Fruit fly (Drosophila melanogaster) whole organism, pupa: ENCODE results near the gene CG6659.

ENCODE experiments used
- CG10348 ChIP-seq: fragments of 200-800 bp; sonication (Bioruptor generic); IDR thresholded peaks from 2 replicates; pipeline ENCODE4 v1.3.6; 2022; ENCODE audit warnings: missing biosample characterization, missing genetic modification characterization
- CG12605 ChIP-seq: fragments of 200-800 bp; sonication (Bioruptor generic); IDR thresholded peaks from 2 replicates; pipeline ENCODE4 v1.3.6; 2022; ENCODE audit warnings: missing biosample characterization, missing genetic modification characterization
- CG13204 ChIP-seq: fragments of 200-800 bp; sonication (Bioruptor generic); optimal IDR thresholded peaks from 2 replicates; lab custom pipeline; 2018; ENCODE audit warnings: missing biosample characterization, mild to moderate bottlenecking, missing genetic modification characterization, moderate library complexity
- CG14655 ChIP-seq: fragments of 200-800 bp; sonication (Bioruptor generic); optimal IDR thresholded peaks from 3 replicates; lab custom pipeline; 2017; ENCODE audit warnings: mild to moderate bottlenecking, missing biosample characterization, missing genetic modification reagents, missing genetic modification characterization
- CG15710 ChIP-seq: fragments of 200-800 bp; sonication (Bioruptor generic); optimal IDR thresholded peaks from 2 replicates; lab custom pipeline; 2018; ENCODE audit warnings: missing biosample characterization, mild to moderate bottlenecking, missing genetic modification characterization, moderate library complexity
- CG17806 ChIP-seq: fragments of 200-800 bp; sonication (Bioruptor generic); optimal IDR thresholded peaks from 2 replicates; lab custom pipeline; 2018; ENCODE audit warnings: missing biosample characterization, mild to moderate bottlenecking, missing genetic modification characterization, moderate library complexity
- CG32121 ChIP-seq: fragments of 200-800 bp; sonication (Bioruptor generic); IDR thresholded peaks from 2 replicates; pipeline ENCODE4 v1.3.6; 2022; ENCODE audit warnings: missing biosample characterization, missing genetic modification characterization
- CG34367 ChIP-seq: fragments of 200-800 bp; sonication (Bioruptor generic); optimal IDR thresholded peaks from 2 replicates; lab custom pipeline; 2018; ENCODE audit warnings: missing biosample characterization, mild to moderate bottlenecking, missing genetic modification characterization
- CG4496 ChIP-seq: fragments of 200-800 bp; sonication (Bioruptor generic); IDR thresholded peaks from 3 replicates; pipeline ENCODE4 v1.3.6; 2022; ENCODE audit warnings: missing biosample characterization, missing genetic modification characterization
- CG8159 ChIP-seq: fragments of 200-800 bp; sonication (Bioruptor generic); optimal IDR thresholded peaks from 3 replicates; lab custom pipeline; 2018; ENCODE audit warnings: missing biosample characterization, mild to moderate bottlenecking, missing genetic modification characterization, moderate library complexity
- CG8301 ChIP-seq: fragments of 200-800 bp; sonication (Bioruptor generic); optimal IDR thresholded peaks from 2 replicates; lab custom pipeline; 2018; ENCODE audit warnings: missing biosample characterization, mild to moderate bottlenecking, missing genetic modification characterization
- CG9948 ChIP-seq: fragments of 200-800 bp; sonication (Bioruptor generic); optimal IDR thresholded peaks from 2 replicates; lab custom pipeline; 2018; ENCODE audit warnings: missing biosample characterization, mild to moderate bottlenecking, missing genetic modification characterization, moderate library complexity
- D1 ChIP-seq: fragments of 200-800 bp; sonication (Bioruptor generic); optimal IDR thresholded peaks from 2 replicates; lab custom pipeline; 2018; ENCODE audit warnings: missing biosample characterization, mild to moderate bottlenecking, missing genetic modification characterization, moderate library complexity
- EcR ChIP-seq: fragments of 200-800 bp; sonication (Bioruptor generic); optimal IDR thresholded peaks from 3 replicates; lab custom pipeline; 2019; ENCODE audit warnings: missing biosample characterization, missing genetic modification characterization, mild to moderate bottlenecking, moderate library complexity, missing genetic modification reagents
- Ets98B ChIP-seq: fragments of 200-800 bp; sonication (Bioruptor generic); IDR thresholded peaks from 2 replicates; pipeline ENCODE4 v1.3.6; 2022; ENCODE audit warnings: missing biosample characterization, missing genetic modification characterization
- Pif1A ChIP-seq: fragments of 200-800 bp; sonication (Bioruptor generic); optimal IDR thresholded peaks from 3 replicates; lab custom pipeline; 2016; ENCODE audit warnings: missing biosample characterization, missing genetic modification characterization
- Pif1B ChIP-seq: fragments of 200-800 bp; sonication (Bioruptor generic); optimal IDR thresholded peaks from 3 replicates; lab custom pipeline; 2016; ENCODE audit warnings: missing biosample characterization, missing genetic modification characterization
- Snoo ChIP-seq: fragments of 200-800 bp; sonication (Bioruptor generic); optimal IDR thresholded peaks from 3 replicates; lab custom pipeline; 2017; ENCODE audit warnings: missing biosample characterization, mild to moderate bottlenecking, missing genetic modification characterization, inconsistent platforms
- fd96Ca ChIP-seq: fragments of 200-800 bp; sonication (Bioruptor generic); IDR thresholded peaks from 3 replicates; pipeline ENCODE4 v1.3.6; 2022; ENCODE audit warnings: missing biosample characterization, missing genetic modification characterization
- gl ChIP-seq: fragments of 200-800 bp; sonication (Bioruptor generic); optimal IDR thresholded peaks from 2 replicates; lab custom pipeline; 2018; ENCODE audit warnings: missing biosample characterization, mild to moderate bottlenecking, missing genetic modification characterization
- rn ChIP-seq: fragments of 200-800 bp; sonication (Bioruptor generic); IDR thresholded peaks from 2 replicates; pipeline ENCODE4 v1.3.6; 2022; ENCODE audit warnings: missing biosample characterization, missing genetic modification characterization

The CG6659 gene

dm6 chrX:18668293-18668692 lies 11.2 kb upstream of the CG6659 start:
- TF ChIP-seq Snoo (tag; lab: Kevin White, UChicago) = no peak
- no peak for TF ChIP-seq CG12605
- TF ChIP-seq CG9948 (tag; lab: Kevin White, UChicago) = no peak
- TF ChIP-seq Pif1B = no peak
- no peak for TF ChIP-seq CG14655 (GFP tag; lab: Kevin White, UChicago)
- peak; percentile 84 for TF ChIP-seq EcR
- no peak for TF ChIP-seq Pif1A (GFP tag; lab: Kevin White, UChicago)

- no peak for TF ChIP-seq CG10348 (GFP tag; lab: Robert Waterston, UW)
- TF ChIP-seq CG4496 (GFP tag; lab: Robert Waterston, UW) = no peak
- no peak for TF ChIP-seq Snoo (tag; lab: Kevin White, UChicago)
- TF ChIP-seq CG17806 (tag; lab: Kevin White, UChicago) = no peak
- no peak for TF ChIP-seq CG12605
- TF ChIP-seq gl (tag; lab: Kevin White, UChicago) = no peak
- TF ChIP-seq rn (GFP tag; lab: Robert Waterston, UW) = no peak
- TF ChIP-seq CG13204 (GFP tag; lab: Kevin White, UChicago) = peak; percentile 12
- no peak for TF ChIP-seq Pif1B
- no peak for TF ChIP-seq D1 (tag; lab: Kevin White, UChicago)
- no peak for TF ChIP-seq fd96Ca (GFP tag; lab: Robert Waterston, UW)
- no peak for TF ChIP-seq CG15710
- no peak for TF ChIP-seq CG9948 (tag; lab: Kevin White, UChicago)
- peak; percentile 71 for TF ChIP-seq EcR
- TF ChIP-seq Pif1A (GFP tag; lab: Kevin White, UChicago) = no peak
- no peak for TF ChIP-seq Ets98B (GFP tag; lab: Robert Waterston, UW)
- no peak for TF ChIP-seq CG14655 (GFP tag; lab: Kevin White, UChicago)
Measured at dm6 chrX:18665715-18666267, 8.7 kb upstream of the CG6659 start.

dm6 chrX:18663362-18663761 lies 6.3 kb upstream of the CG6659 start:
- TF ChIP-seq CG8301 (tag; lab: Kevin White, UChicago) (peak; percentile 54), D1 (tag; lab: Kevin White, UChicago) (no peak), rn (GFP tag; lab: Robert Waterston, UW) (no peak)

dm6 chrX:18662053-18662452 lies 5.0 kb upstream of the CG6659 start, which contains the start of gene CG6696:
Gene CG6696, minus strand, starts transcription at chrX:18662153.
- TF ChIP-seq CG8301 (tag; lab: Kevin White, UChicago) (no peak), D1 (tag; lab: Kevin White, UChicago) (no peak), CG10348 (GFP tag; lab: Robert Waterston, UW) (no peak), CG14655 (GFP tag; lab: Kevin White, UChicago) (no peak), CG9948 (tag; lab: Kevin White, UChicago) (no peak), CG13204 (GFP tag; lab: Kevin White, UChicago) (no peak), gl (tag; lab: Kevin White, UChicago) (no peak), CG4496 (GFP tag; lab: Robert Waterston, UW) (no peak), CG17806 (tag; lab: Kevin White, UChicago) (no peak), Pif1B (no peak), CG15710 (no peak), Snoo (tag; lab: Kevin White, UChicago) (no peak), CG34367 (no peak)

- peak; percentile 22 for TF ChIP-seq CG8159 (tag; lab: Kevin White, UChicago)
- TF ChIP-seq CG4496 (GFP tag; lab: Robert Waterston, UW) = peak; percentile 28; the same call in 1 of the 3 replicates
- TF ChIP-seq Ets98B (GFP tag; lab: Robert Waterston, UW) = no peak
- no peak for TF ChIP-seq CG32121 (GFP tag; lab: Robert Waterston, UW)
- TF ChIP-seq CG9948 (tag; lab: Kevin White, UChicago) = no peak
- TF ChIP-seq CG17806 (tag; lab: Kevin White, UChicago) = no peak
- TF ChIP-seq Snoo (tag; lab: Kevin White, UChicago) = no peak
- no peak for TF ChIP-seq CG13204 (GFP tag; lab: Kevin White, UChicago)
- no peak for TF ChIP-seq D1 (tag; lab: Kevin White, UChicago)
- TF ChIP-seq fd96Ca (GFP tag; lab: Robert Waterston, UW) = no peak
- no peak for TF ChIP-seq gl (tag; lab: Kevin White, UChicago)
- TF ChIP-seq CG12605 = 0 out of 2 replicates have a peak, but pooled peaks have one; percentile 10
- TF ChIP-seq Pif1B = no peak
- TF ChIP-seq CG14655 (GFP tag; lab: Kevin White, UChicago) = no peak
- no peak for TF ChIP-seq CG34367
- no peak for TF ChIP-seq CG10348 (GFP tag; lab: Robert Waterston, UW)
- no peak for TF ChIP-seq rn (GFP tag; lab: Robert Waterston, UW)
- TF ChIP-seq Pif1A (GFP tag; lab: Kevin White, UChicago) = no peak
- TF ChIP-seq CG8301 (tag; lab: Kevin White, UChicago) = no peak
- no peak for TF ChIP-seq CG15710
- TF ChIP-seq EcR = peak; percentile 4
Measured at dm6 chrX:18657502-18657947, 439 bp upstream of the CG6659 start, which contains the start of gene fu. Gene fu, plus strand, starts transcription at chrX:18657755.

- TF ChIP-seq gl (tag; lab: Kevin White, UChicago) (no peak), rn (GFP tag; lab: Robert Waterston, UW) (no peak), CG8159 (tag; lab: Kevin White, UChicago) (no peak), CG34367 (no peak), CG13204 (GFP tag; lab: Kevin White, UChicago) (no peak), CG9948 (tag; lab: Kevin White, UChicago) (no peak), CG32121 (GFP tag; lab: Robert Waterston, UW) (no peak), CG8301 (tag; lab: Kevin White, UChicago) (no peak), CG17806 (tag; lab: Kevin White, UChicago) (no peak), Pif1A (GFP tag; lab: Kevin White, UChicago) (no peak), Pif1B (no peak), CG4496 (GFP tag; lab: Robert Waterston, UW) (no peak)
Measured at dm6 chrX:18652879-18653278, 4.2 kb downstream of the CG6659 start, which contains the start of gene Ing3. Gene Ing3, minus strand, starts transcription at chrX:18653091.
